Fruit fly (Drosophila melanogaster) whole organism, adult: ENCODE data around the gene PolE1.

Experiments
- bab1 ChIP-seq: fragments of 200-800 bp; sonication (Bioruptor generic); optimal IDR thresholded peaks from 3 replicates; lab custom pipeline; 2019; ENCODE audit warnings: missing biosample characterization, mild to moderate bottlenecking, missing genetic modification characterization, moderate library complexity
- cic ChIP-seq: fragments of 200-800 bp; sonication (Bioruptor generic); optimal IDR thresholded peaks from 2 replicates; lab custom pipeline; 2017; ENCODE audit warnings: missing biosample characterization, mild to moderate bottlenecking, missing genetic modification characterization, moderate library complexity

DNA sequence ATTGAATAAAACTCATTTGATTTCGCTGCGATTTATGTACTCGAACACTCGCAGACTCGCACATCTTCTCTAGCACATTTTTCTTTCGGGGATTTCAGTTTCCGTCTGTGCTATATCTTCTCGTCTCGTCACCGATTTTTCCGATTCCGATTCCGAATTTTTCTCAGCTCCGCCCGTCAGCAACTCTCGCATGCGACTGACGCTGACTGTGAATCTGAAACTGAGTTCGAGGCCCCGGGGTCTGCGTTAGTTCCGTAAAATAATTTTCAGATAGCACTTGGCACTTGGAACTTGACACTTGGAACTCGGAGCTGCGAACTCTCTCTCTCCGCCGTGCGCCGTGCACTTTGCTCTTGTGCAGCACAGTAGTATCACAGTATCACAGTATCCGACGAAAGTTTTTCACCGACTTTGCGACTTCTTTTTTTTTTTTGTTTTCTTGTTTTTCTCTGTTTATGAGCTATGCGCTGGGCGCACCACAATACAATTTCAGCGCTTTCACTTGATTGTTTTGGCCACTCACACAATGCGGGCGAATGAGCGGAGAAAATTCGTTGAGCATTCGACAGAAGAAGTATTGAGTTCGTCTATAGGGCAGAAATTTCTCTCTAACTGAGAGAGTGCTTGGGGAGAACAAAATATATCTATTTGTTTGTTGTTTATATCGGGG lies 36.8 kb downstream of the PolE1 start, which contains the start of gene CG4393:
- TF ChIP-seq bab1 (GFP tag; lab: Kevin White, UChicago) (no peak), cic (GFP tag; lab: Kevin White, UChicago) (no peak)
